Fruit fly (Drosophila melanogaster) whole organism, prepupa: Measurements from ENCODE around the gene senju.

Experiments
- Blimp-1 ChIP-seq: fragments of 200-800 bp; sonication (Bioruptor generic); optimal IDR thresholded peaks from 3 replicates; lab custom pipeline; 2017; ENCODE audit warnings: missing biosample characterization, missing genetic modification characterization, mild to moderate bottlenecking, moderate library complexity, missing genetic modification reagents
- CG10631 ChIP-seq: fragments of 200-800 bp; sonication (Bioruptor generic); optimal IDR thresholded peaks from 2 replicates; lab custom pipeline; 2016; ENCODE audit warnings: missing biosample characterization, missing genetic modification characterization
- CG10669 ChIP-seq: fragments of 200-800 bp; sonication (Bioruptor generic); optimal IDR thresholded peaks from 3 replicates; lab custom pipeline; 2018; ENCODE audit warnings: missing biosample characterization, mild to moderate bottlenecking, missing genetic modification characterization, moderate library complexity
- CG11294 ChIP-seq: fragments of 200-800 bp; sonication (Bioruptor generic); IDR thresholded peaks from 2 replicates; pipeline ENCODE4 v1.3.6; 2022; ENCODE audit warnings: missing biosample characterization, missing genetic modification characterization
- CG11762 ChIP-seq: fragments of 200-800 bp; sonication (Bioruptor generic); optimal IDR thresholded peaks from 3 replicates; lab custom pipeline; 2016; ENCODE audit warnings: missing biosample characterization, missing genetic modification characterization; ENCODE audit not compliant: insufficient read depth
- CG11902 ChIP-seq: fragments of 200-800 bp; sonication (Bioruptor generic); optimal IDR thresholded peaks from 3 replicates; lab custom pipeline; 2016; ENCODE audit warnings: missing biosample characterization, missing genetic modification characterization
- CG15336 ChIP-seq: fragments of 200-800 bp; sonication (Bioruptor generic); IDR thresholded peaks from 2 replicates; pipeline ENCODE4 v1.3.6; 2022; ENCODE audit warnings: missing biosample characterization, missing genetic modification characterization
- CG1621 ChIP-seq: fragments of 200-800 bp; sonication (Bioruptor generic); optimal IDR thresholded peaks from 3 replicates; lab custom pipeline; 2018; ENCODE audit warnings: missing biosample characterization, mild to moderate bottlenecking, missing genetic modification characterization
- CG16779 ChIP-seq: fragments of 200-800 bp; sonication (Bioruptor generic); optimal IDR thresholded peaks from 3 replicates; lab custom pipeline; 2017; ENCODE audit warnings: missing biosample characterization, mild to moderate bottlenecking, missing genetic modification characterization
- CG3032 ChIP-seq: fragments of 200-800 bp; optimal IDR thresholded peaks from 2 replicates; lab custom pipeline; 2019; ENCODE audit warnings: missing biosample characterization, mild to moderate bottlenecking, missing genetic modification characterization, moderate library complexity
- CG31627 ChIP-seq: fragments of 200-800 bp; sonication (Bioruptor generic); optimal IDR thresholded peaks from 3 replicates; lab custom pipeline; 2016; ENCODE audit warnings: missing biosample characterization, missing genetic modification characterization
- CG32006 ChIP-seq: fragments of 200-800 bp; sonication (Bioruptor generic); optimal IDR thresholded peaks from 3 replicates; lab custom pipeline; 2017; ENCODE audit warnings: missing biosample characterization, mild to moderate bottlenecking, missing genetic modification characterization
- CG34406 ChIP-seq: fragments of 200-800 bp; sonication (Bioruptor generic); optimal IDR thresholded peaks from 3 replicates; lab custom pipeline; 2016; ENCODE audit warnings: missing biosample characterization, missing genetic modification characterization
- CG6163 ChIP-seq: fragments of 200-800 bp; sonication (Bioruptor generic); IDR thresholded peaks from 3 replicates; pipeline ENCODE4 v1.3.6; 2022; ENCODE audit warnings: missing biosample characterization, missing genetic modification characterization
- CG6276 ChIP-seq: fragments of 200-800 bp; sonication (Bioruptor generic); optimal IDR thresholded peaks from 2 replicates; lab custom pipeline; 2017; ENCODE audit warnings: missing biosample characterization, mild to moderate bottlenecking, missing genetic modification characterization
- CG6792 ChIP-seq: fragments of 200-800 bp; sonication (Bioruptor generic); optimal IDR thresholded peaks from 3 replicates; lab custom pipeline; 2016; ENCODE audit warnings: missing biosample characterization, missing genetic modification characterization
- CG6854 ChIP-seq: fragments of 200-800 bp; sonication (Bioruptor generic); optimal IDR thresholded peaks from 2 replicates; lab custom pipeline; 2017; ENCODE audit warnings: missing biosample characterization, mild to moderate bottlenecking, missing genetic modification characterization
- CG8319 ChIP-seq: fragments of 200-800 bp; sonication (Bioruptor generic); optimal IDR thresholded peaks from 3 replicates; lab custom pipeline; 2016; ENCODE audit warnings: missing biosample characterization, missing genetic modification characterization
- CG8632 ChIP-seq: fragments of 200-800 bp; sonication (Bioruptor generic); optimal IDR thresholded peaks from 3 replicates; lab custom pipeline; 2016; ENCODE audit warnings: missing biosample characterization, missing genetic modification characterization
- Eip75B ChIP-seq: fragments of 200-800 bp; sonication (Bioruptor generic); optimal IDR thresholded peaks from 3 replicates; lab custom pipeline; 2016; ENCODE audit warnings: missing biosample characterization, missing genetic modification characterization
- Eip78C ChIP-seq: fragments of 200-800 bp; sonication (Bioruptor generic); peaks from one replicate; lab custom pipeline; 2016; ENCODE audit warnings: missing biosample characterization, missing genetic modification characterization
- Eip93F ChIP-seq: fragments of 200-800 bp; sonication (Bioruptor generic); optimal IDR thresholded peaks from 2 replicates; lab custom pipeline; 2016; ENCODE audit warnings: missing biosample characterization, mild to moderate bottlenecking, missing genetic modification characterization
- Ets21C ChIP-seq: fragments of 200-800 bp; sonication (Bioruptor generic); optimal IDR thresholded peaks from 3 replicates; lab custom pipeline; 2016; ENCODE audit warnings: missing biosample characterization, missing genetic modification characterization
- Ets96B ChIP-seq: fragments of 200-800 bp; optimal IDR thresholded peaks from 2 replicates; lab custom pipeline; 2019; ENCODE audit warnings: missing biosample characterization, mild to moderate bottlenecking, missing genetic modification characterization, moderate library complexity
- Gug ChIP-seq: fragments of 200-800 bp; sonication (Bioruptor generic); IDR thresholded peaks from 2 replicates; pipeline ENCODE4 v1.3.6; 2022; ENCODE audit warnings: missing biosample characterization, missing genetic modification characterization
- Hr38 ChIP-seq: sonication (Bioruptor generic); optimal IDR thresholded peaks from 2 replicates; lab custom pipeline; 2016; ENCODE audit warnings: missing biosample characterization, missing genetic modification characterization
- Hr39 ChIP-seq: fragments of 200-800 bp; sonication (Bioruptor generic); optimal IDR thresholded peaks from 2 replicates; lab custom pipeline; 2016; ENCODE audit warnings: missing biosample characterization, missing genetic modification characterization
- Hr4 ChIP-seq: fragments of 200-800 bp; sonication (Bioruptor generic); optimal IDR thresholded peaks from 3 replicates; lab custom pipeline; 2016; ENCODE audit warnings: missing biosample characterization, missing genetic modification characterization
- Met ChIP-seq: fragments of 200-800 bp; sonication (Bioruptor generic); optimal IDR thresholded peaks from 3 replicates; lab custom pipeline; 2016; ENCODE audit warnings: missing biosample characterization, missing genetic modification characterization
- OdsH ChIP-seq: fragments of 200-800 bp; sonication (Bioruptor generic); optimal IDR thresholded peaks from 3 replicates; lab custom pipeline; 2016; ENCODE audit warnings: missing biosample characterization, missing genetic modification characterization
- Smox ChIP-seq: fragments of 200-800 bp; sonication (Bioruptor generic); optimal IDR thresholded peaks from 3 replicates; lab custom pipeline; 2016; ENCODE audit warnings: missing biosample characterization, missing genetic modification characterization
- Sox102F ChIP-seq: fragments of 200-800 bp; sonication (Bioruptor generic); optimal IDR thresholded peaks from 2 replicates; lab custom pipeline; 2016; ENCODE audit warnings: missing biosample characterization, mild to moderate bottlenecking, missing genetic modification characterization
- Sox14 ChIP-seq: fragments of 200-800 bp; sonication (Bioruptor generic); optimal IDR thresholded peaks from 3 replicates; lab custom pipeline; 2016; ENCODE audit warnings: missing biosample characterization, missing genetic modification characterization
- achi ChIP-seq: fragments of 200-800 bp; sonication (Bioruptor generic); optimal IDR thresholded peaks from 3 replicates; lab custom pipeline; 2016; ENCODE audit warnings: missing biosample characterization, missing genetic modification characterization
- acj6 ChIP-seq: fragments of 200-800 bp; sonication (Bioruptor generic); optimal IDR thresholded peaks from 3 replicates; lab custom pipeline; 2016; ENCODE audit warnings: missing biosample characterization, missing genetic modification characterization
- cyc ChIP-seq: fragments of 200-800 bp; sonication (Bioruptor generic); optimal IDR thresholded peaks from 3 replicates; lab custom pipeline; 2016; ENCODE audit warnings: missing biosample characterization, missing genetic modification characterization
- dac ChIP-seq: fragments of 200-800 bp; sonication (Bioruptor generic); optimal IDR thresholded peaks from 2 replicates; lab custom pipeline; 2017; ENCODE audit warnings: missing biosample characterization, mild to moderate bottlenecking, missing genetic modification characterization
- dsx ChIP-seq: fragments of 200-800 bp; optimal IDR thresholded peaks from 3 replicates; lab custom pipeline; 2019; ENCODE audit warnings: missing biosample characterization, mild to moderate bottlenecking, missing genetic modification characterization, moderate library complexity; ENCODE audit not compliant: poor library complexity, severe bottlenecking
- eg ChIP-seq: fragments of 200-800 bp; sonication (Bioruptor generic); IDR thresholded peaks from 3 replicates; pipeline ENCODE4 v1.3.6; 2022; ENCODE audit warnings: missing biosample characterization, missing genetic modification characterization
- esn ChIP-seq: fragments of 200-800 bp; sonication (Bioruptor generic); optimal IDR thresholded peaks from 2 replicates; lab custom pipeline; 2016; ENCODE audit warnings: missing biosample characterization, mild to moderate bottlenecking, missing genetic modification characterization, moderate library complexity
- fkh ChIP-seq: fragments of 200-800 bp; sonication (Bioruptor generic); optimal IDR thresholded peaks from 3 replicates; lab custom pipeline; 2017; ENCODE audit warnings: missing biosample characterization, mild to moderate bottlenecking, missing genetic modification characterization, moderate library complexity
- net ChIP-seq: fragments of 200-800 bp; sonication (Bioruptor generic); optimal IDR thresholded peaks from 3 replicates; lab custom pipeline; 2016; ENCODE audit warnings: missing biosample characterization, missing genetic modification characterization
- pdm3 ChIP-seq: fragments of 200-800 bp; sonication (Bioruptor generic); optimal IDR thresholded peaks from 3 replicates; lab custom pipeline; 2016; ENCODE audit warnings: missing biosample characterization, missing genetic modification characterization
- salr ChIP-seq, 2 experiments: fragments of 200-800 bp; sonication (Bioruptor generic); optimal IDR thresholded peaks; 3 replicates each; lab custom pipeline; 2016 to 2018; ENCODE audit warnings: missing biosample characterization in 2 of 2, missing genetic modification characterization in 2 of 2, mild to moderate bottlenecking in 1 of 2
- spab ChIP-seq: fragments of 200-800 bp; sonication (Bioruptor generic); optimal IDR thresholded peaks from 2 replicates; lab custom pipeline; 2017; ENCODE audit warnings: missing biosample characterization, mild to moderate bottlenecking, missing genetic modification characterization, missing genetic modification reagents
- svp ChIP-seq: fragments of 200-800 bp; sonication (Bioruptor generic); peaks from one replicate; lab custom pipeline; 2016; ENCODE audit warnings: missing biosample characterization, missing genetic modification characterization
- topi ChIP-seq: fragments of 200-800 bp; sonication (Bioruptor generic); optimal IDR thresholded peaks from 3 replicates; lab custom pipeline; 2016; ENCODE audit warnings: missing biosample characterization, missing genetic modification characterization
- vri ChIP-seq: fragments of 200-800 bp; sonication (Bioruptor generic); optimal IDR thresholded peaks from 3 replicates; lab custom pipeline; 2016; ENCODE audit warnings: missing biosample characterization, mild to moderate bottlenecking, missing genetic modification characterization

senju gene

dm6 chr2L:5058094-5058493 is 5.5 kb downstream of the senju start, which contains the start of gene Nepl3:
Gene Nepl3 (minus strand): TSS chr2L:5058248.
- TF ChIP-seq CG11762 (no peak), CG31627 (no peak), Eip78C (peak; percentile 24), spab (GFP tag; lab: Kevin White, UChicago) (no peak), dsx (GFP tag; lab: Kevin White, UChicago) (no peak), CG34406 (GFP tag; lab: Kevin White, UChicago) (no peak), CG6792 (GFP tag; lab: Kevin White, UChicago) (no peak), Eip75B (GFP tag; lab: Kevin White, UChicago) (no peak)
- TF ChIP-seq, all 60 proteins: peak for 1

dm6 chr2L:5059645-5060254 is 7.1 kb downstream of the senju start, which contains the start of gene Rpn11:
Gene Rpn11 (minus strand): TSS chr2L:5059790.
- peak; percentile 55 for TF ChIP-seq topi (GFP tag; lab: Kevin White, UChicago)
- no peak for TF ChIP-seq CG6163 (GFP tag; lab: Robert Waterston, UW)
- no peak for TF ChIP-seq CG11294 (GFP tag; lab: Robert Waterston, UW)
- TF ChIP-seq dsx (GFP tag; lab: Kevin White, UChicago) = peak; percentile 45
- TF ChIP-seq esn (GFP tag; lab: Kevin White, UChicago) = peak; percentile 68
- peak; percentile 51 for TF ChIP-seq Ets96B
- no peak for TF ChIP-seq CG16779 (tag; lab: Kevin White, UChicago)
- peak; percentile 4 for TF ChIP-seq fkh (GFP tag; lab: Kevin White, UChicago)
- no peak for TF ChIP-seq pdm3 (GFP tag; lab: Kevin White, UChicago)
- peak; percentile 36; the same call in 1 of the 3 replicates for TF ChIP-seq eg (GFP tag; lab: Robert Waterston, UW)
- TF ChIP-seq acj6 = peak; percentile 61
- peak; percentile 54 for TF ChIP-seq Hr4
- no peak for TF ChIP-seq Eip93F
- TF ChIP-seq Hr38 = no peak
- TF ChIP-seq salr (GFP tag; optimal IDR thresholded peaks at IDR 0.05; lab: Kevin White, UChicago) = no peak
- no peak for TF ChIP-seq CG11762
- TF ChIP-seq CG11902 (GFP tag; lab: Kevin White, UChicago) = peak; percentile 0
- TF ChIP-seq CG3032 = peak; percentile 54
- TF ChIP-seq CG34406 (GFP tag; lab: Kevin White, UChicago) = peak; percentile 39
- 0 out of 2 replicates have a peak, but pooled peaks have one; percentile 12 for TF ChIP-seq Gug (GFP tag; lab: Robert Waterston, UW)
- TF ChIP-seq CG10669 (GFP tag; lab: Kevin White, UChicago) = no peak
- TF ChIP-seq Met (GFP tag; lab: Kevin White, UChicago) = no peak
- TF ChIP-seq CG8632 (GFP tag; lab: Kevin White, UChicago) = peak; percentile 46
- TF ChIP-seq achi (GFP tag; lab: Kevin White, UChicago) = peak; percentile 48
- TF ChIP-seq CG32006 = peak; percentile 46
- peak; percentile 45 for TF ChIP-seq Hr39 (GFP tag; lab: Kevin White, UChicago)
- no peak for TF ChIP-seq CG6854 (GFP tag; lab: Kevin White, UChicago)
- peak; percentile 65 for TF ChIP-seq CG10631 (GFP tag; lab: Kevin White, UChicago)
- no peak for TF ChIP-seq dac (GFP tag; lab: Kevin White, UChicago)
- TF ChIP-seq svp = peak; percentile 76
- TF ChIP-seq Sox14 (GFP tag; lab: Kevin White, UChicago) = peak; percentile 74
- peak; percentile 48 for TF ChIP-seq CG6792 (GFP tag; lab: Kevin White, UChicago)
- no peak for TF ChIP-seq CG1621 (tag; lab: Kevin White, UChicago)
- peak; percentile 89 for TF ChIP-seq Eip78C
- TF ChIP-seq Eip75B (GFP tag; lab: Kevin White, UChicago) = peak; percentile 53
- no peak for TF ChIP-seq Blimp-1
- peak; percentile 37 for TF ChIP-seq net (GFP tag; lab: Kevin White, UChicago)
- no peak for TF ChIP-seq Smox (GFP tag; lab: Kevin White, UChicago)
- no peak for TF ChIP-seq spab (GFP tag; lab: Kevin White, UChicago)
- peak; percentile 49 for TF ChIP-seq OdsH
- TF ChIP-seq CG6276 (GFP tag; lab: Kevin White, UChicago) = no peak
- no peak for TF ChIP-seq Sox102F (GFP tag; lab: Kevin White, UChicago)
- TF ChIP-seq CG15336 (GFP tag; lab: Robert Waterston, UW) = 0 out of 2 replicates have a peak, but pooled peaks have one; percentile 19
- TF ChIP-seq cyc (GFP tag; lab: Kevin White, UChicago) = peak; percentile 38
- TF ChIP-seq vri (GFP tag; lab: Kevin White, UChicago) = no peak
- peak; percentile 44 for TF ChIP-seq Ets21C (GFP tag; lab: Kevin White, UChicago)
- TF ChIP-seq CG8319 (GFP tag; lab: Kevin White, UChicago) = peak; percentile 16
- peak; percentile 35 for TF ChIP-seq CG31627
